Fruit fly (Drosophila melanogaster): Measurements from ENCODE around the gene TP53INP.
A peak's percentile ranks its signal among the peaks of the same experiment; 100 is the strongest.

Gene TP53INP

dm6 chr3L:4378895-4379294 is 27.8 kb upstream of the TP53INP start (continued):
- TF ChIP-seq Aef1 (GFP tag; IDR thresholded peaks at IDR 0.05) (peak; percentile 38; the same call in 2 of the 3 replicates), CG5245 (GFP tag; optimal IDR thresholded peaks at IDR 0.05) (no peak), Chrac-16 (GFP tag; optimal IDR thresholded peaks at IDR 0.05) (peak; percentile 21), CG3838 (GFP tag; optimal IDR thresholded peaks at IDR 0.05) (no peak), CG8388 (GFP tag; optimal IDR thresholded peaks at IDR 0.05) (no peak), Side (GFP tag; optimal IDR thresholded peaks at IDR 0.05) (peak; percentile 22), Hsf (GFP tag; optimal IDR thresholded peaks at IDR 0.05) (peak; percentile 52), CG2202 (tag; optimal IDR thresholded peaks at IDR 0.05) (no peak), dmrt11E (tag; optimal IDR thresholded peaks at IDR 0.05) (no peak), tgo (GFP tag; IDR thresholded peaks at IDR 0.05) (peak; percentile 53; the same call in 2 of the 3 replicates), Eip74EF (GFP tag; optimal IDR thresholded peaks at IDR 0.05) (no peak), onecut (GFP tag; IDR thresholded peaks at IDR 0.05) (peak; percentile 44), ssp (GFP tag; IDR thresholded peaks at IDR 0.05) (peak; percentile 43), CG13296 (GFP tag; optimal IDR thresholded peaks at IDR 0.05) (peak; percentile 46), jigr1 (GFP tag; IDR thresholded peaks at IDR 0.05) (no peak), CG10654 (GFP tag; optimal IDR thresholded peaks at IDR 0.05) (peak; percentile 11), CG32532 (GFP tag; IDR thresholded peaks at IDR 0.05) (peak; percentile 59; the same call in 1 of the 2 replicates), CHES-1-like (GFP tag; optimal IDR thresholded peaks at IDR 0.05) (no peak), CG15696 (tag; optimal IDR thresholded peaks at IDR 0.05) (peak; percentile 15), sob (GFP tag; IDR thresholded peaks at IDR 0.05) (peak; percentile 64), CG9727 (GFP tag; optimal IDR thresholded peaks at IDR 0.05) (peak; percentile 75), CG7357 (GFP tag; IDR thresholded peaks at IDR 0.05) (peak; percentile 60; the same call in 1 of the 3 replicates), zfh2 (GFP tag; optimal IDR thresholded peaks at IDR 0.05) (no peak), ci (GFP tag; IDR thresholded peaks at IDR 0.05) (peak; percentile 36; the same call in 1 of the 3 replicates), Fer1 (GFP tag; optimal IDR thresholded peaks at IDR 0.05) (peak; percentile 82), CG17829 (tag; optimal IDR thresholded peaks at IDR 0.05) (peak; percentile 32), CG15011 (GFP tag; optimal IDR thresholded peaks at IDR 0.05) (peak; percentile 11), CG6683 (GFP tag; optimal IDR thresholded peaks at IDR 0.05) (peak; percentile 30), tna (GFP tag; IDR thresholded peaks at IDR 0.05; ENCODE audit: partially characterized antibody) (no peak), Antp (GFP tag; optimal IDR thresholded peaks at IDR 0.05) (no peak), CG14441 (GFP tag; IDR thresholded peaks at IDR 0.05) (peak; percentile 62), Sox102F (GFP tag; optimal IDR thresholded peaks at IDR 0.05) (peak; percentile 61), Xrp1 (GFP tag; IDR thresholded peaks at IDR 0.05) (peak; percentile 65), Rfx (GFP tag; IDR thresholded peaks at IDR 0.05) (peak; percentile 65), CG3065 (GFP tag; optimal IDR thresholded peaks at IDR 0.05) (no peak), bsh (GFP tag; optimal IDR thresholded peaks at IDR 0.05) (peak in 1 of 2 experiments; percentile 41), dysf (GFP tag; IDR thresholded peaks at IDR 0.05) (peak; percentile 78), sc (optimal IDR thresholded peaks at IDR 0.05) (no peak), sc (GFP tag; optimal IDR thresholded peaks at IDR 0.05) (no peak), Med (GFP tag) (peak; percentile 87), dpn (GFP tag; optimal IDR thresholded peaks at IDR 0.05) (peak; percentile 10 to 46), CG6765 (GFP tag; optimal IDR thresholded peaks at IDR 0.05) (no peak), danr (GFP tag; IDR thresholded peaks at IDR 0.05) (no peak), zen (tag; optimal IDR thresholded peaks at IDR 0.05) (peak; percentile 6), CG34376 (GFP tag; optimal IDR thresholded peaks at IDR 0.05) (peak; percentile 34), CG30403 (GFP tag; optimal IDR thresholded peaks at IDR 0.05) (peak; percentile 39), grau (tag; optimal IDR thresholded peaks at IDR 0.05) (peak; percentile 71), Dbx (GFP tag; IDR thresholded peaks at IDR 0.05) (peak; percentile 77), dmrt99B (tag; optimal IDR thresholded peaks at IDR 0.05) (peak; percentile 63), fd3F (GFP tag; optimal IDR thresholded peaks at IDR 0.05) (peak; percentile 55), eyg (GFP tag; optimal IDR thresholded peaks at IDR 0.05) (no peak)
